Fruit fly (Drosophila melanogaster) whole organism, embryonic: ENCODE results near the gene Trm7-34.
A peak's percentile ranks its signal among the peaks of the same experiment; 100 is the strongest.

Source experiments
- Aef1 ChIP-seq: fragments of 200-800 bp; sonication (Bioruptor generic); IDR thresholded peaks from 3 replicates; pipeline ENCODE4 v1.3.6; 2022; ENCODE audit warnings: missing biosample characterization, missing genetic modification characterization
- BtbVII ChIP-seq: fragments of 200-800 bp; sonication (Bioruptor generic); optimal IDR thresholded peaks from 3 replicates; lab custom pipeline; 2017; ENCODE audit warnings: missing biosample characterization, mild to moderate bottlenecking, missing genetic modification characterization
- CG10431 ChIP-seq: fragments of 200-800 bp; sonication (Bioruptor generic); optimal IDR thresholded peaks from 3 replicates; lab custom pipeline; 2018; ENCODE audit warnings: missing biosample characterization, mild to moderate bottlenecking, missing genetic modification characterization
- CG11695 ChIP-seq: fragments of 200-800 bp; sonication (Bioruptor generic); IDR thresholded peaks from 3 replicates; pipeline ENCODE4 v1.3.6; 2022; ENCODE audit warnings: missing biosample characterization, missing genetic modification characterization
- CG12744 ChIP-seq: fragments of 200-800 bp; sonication (Bioruptor generic); optimal IDR thresholded peaks from 2 replicates; lab custom pipeline; 2016; ENCODE audit warnings: missing biosample characterization, missing genetic modification characterization
- CG13894 ChIP-seq: fragments of 200-800 bp; sonication (Bioruptor generic); optimal IDR thresholded peaks from 3 replicates; lab custom pipeline; 2018; ENCODE audit warnings: missing biosample characterization, mild to moderate bottlenecking, missing genetic modification characterization, moderate library complexity
- CG15696 ChIP-seq: fragments of 200-800 bp; sonication (Bioruptor generic); optimal IDR thresholded peaks from 2 replicates; lab custom pipeline; 2019; ENCODE audit warnings: missing biosample characterization, mild to moderate bottlenecking, missing genetic modification characterization, moderate library complexity
- CG1792 ChIP-seq: fragments of 200-800 bp; sonication (Bioruptor generic); optimal IDR thresholded peaks from 2 replicates; lab custom pipeline; 2016; ENCODE audit warnings: missing biosample characterization, missing genetic modification characterization
- CG18262 ChIP-seq: fragments of 200-800 bp; optimal IDR thresholded peaks from 3 replicates; lab custom pipeline; 2019; ENCODE audit warnings: missing biosample characterization, mild to moderate bottlenecking, missing genetic modification characterization, moderate library complexity
- CG18764 ChIP-seq: fragments of 200-800 bp; sonication (Bioruptor generic); optimal IDR thresholded peaks from 3 replicates; lab custom pipeline; 2016; ENCODE audit warnings: missing biosample characterization, missing genetic modification characterization
- CG32772 ChIP-seq: fragments of 200-800 bp; sonication (Bioruptor generic); IDR thresholded peaks from 2 replicates; pipeline ENCODE4 v1.3.6; 2022; ENCODE audit warnings: missing biosample characterization, missing genetic modification characterization
- CG34224 ChIP-seq: fragments of 200-800 bp; sonication (Bioruptor generic); IDR thresholded peaks from 3 replicates; pipeline ENCODE4 v1.3.6; 2022; ENCODE audit warnings: missing biosample characterization, missing genetic modification characterization; ENCODE audit not compliant: partially characterized antibody
- CG3726 ChIP-seq: fragments of 200-800 bp; sonication (Bioruptor generic); IDR thresholded peaks from 3 replicates; pipeline ENCODE4, ENCODE4 v1.3.6; 2022; ENCODE audit warnings: missing biosample characterization, missing genetic modification characterization
- CG6175 ChIP-seq: fragments of 200-800 bp; sonication (Bioruptor generic); IDR thresholded peaks from 3 replicates; pipeline ENCODE4 v1.3.6; 2022; ENCODE audit warnings: missing biosample characterization, missing genetic modification characterization
- CG7372 ChIP-seq: fragments of 200-800 bp; sonication (Bioruptor generic); IDR thresholded peaks from 2 replicates; pipeline ENCODE4 v1.3.6; 2022; ENCODE audit warnings: missing biosample characterization, missing genetic modification characterization
- CG7786 ChIP-seq: fragments of 200-800 bp; sonication (Bioruptor generic); optimal IDR thresholded peaks from 2 replicates; lab custom pipeline; 2016; ENCODE audit warnings: missing biosample characterization, missing genetic modification characterization
- CG8924 ChIP-seq: fragments of 200-800 bp; optimal IDR thresholded peaks from 3 replicates; lab custom pipeline; 2019; ENCODE audit warnings: missing biosample characterization, mild to moderate bottlenecking, missing genetic modification characterization, moderate library complexity
- CG8944 ChIP-seq: fragments of 200-800 bp; sonication (Bioruptor generic); optimal IDR thresholded peaks from 3 replicates; lab custom pipeline; 2016; ENCODE audit warnings: missing biosample characterization, missing genetic modification characterization
- CG9876 ChIP-seq: fragments of 200-800 bp; sonication (Bioruptor generic); optimal IDR thresholded peaks from 2 replicates; lab custom pipeline; 2016; ENCODE audit warnings: missing biosample characterization, missing genetic modification characterization
- D ChIP-seq, 2 experiments: fragments of 200-800 bp in 1 of 2; fragments of >200 bp in 1 of 2; sonication (Bioruptor generic) in 1 of 2; optimal IDR thresholded peaks; 2 replicates in 1 of 2; 3 replicates in 1 of 2; lab custom pipeline; 2017; ENCODE audit warnings: mild to moderate bottlenecking in 1 of 2, missing biosample characterization in 1 of 2, missing genetic modification characterization in 1 of 2, missing genetic modification reagents in 1 of 2
- Dfd ChIP-seq, 2 experiments: fragments of >200 bp; optimal IDR thresholded peaks; 2 replicates each; lab custom pipeline; 2017; ENCODE audit warnings: missing biosample characterization in 2 of 2, missing genetic modification characterization in 2 of 2
- Drgx ChIP-seq: fragments of 200-800 bp; sonication (Bioruptor generic); IDR thresholded peaks from 2 replicates; pipeline ENCODE4 v1.3.6; 2022; ENCODE audit warnings: missing biosample characterization, missing genetic modification characterization
- Ets65A ChIP-seq: fragments of 200-800 bp; sonication (Bioruptor generic); peaks from one replicate; lab custom pipeline; 2016; ENCODE audit warnings: missing biosample characterization, missing genetic modification characterization
- Fer1 ChIP-seq: fragments of 200-800 bp; sonication (Bioruptor generic); optimal IDR thresholded peaks from 2 replicates; lab custom pipeline; 2017; ENCODE audit warnings: missing biosample characterization, mild to moderate bottlenecking, missing genetic modification characterization
- Jarid2 ChIP-seq: fragments of 200-800 bp; sonication (Bioruptor generic); optimal IDR thresholded peaks from 3 replicates; lab custom pipeline; 2017; ENCODE audit warnings: mild to moderate bottlenecking, missing biosample characterization, missing genetic modification reagents, missing genetic modification characterization
- Med ChIP-seq: fragments of 200-800 bp; sonication (Bioruptor generic); peaks from one replicate; lab custom pipeline; 2016; ENCODE audit warnings: missing biosample characterization, missing genetic modification characterization, mild to moderate bottlenecking, inconsistent platforms, moderate library complexity
- Optix ChIP-seq: fragments of 200-800 bp; sonication (Bioruptor generic); IDR thresholded peaks from 3 replicates; pipeline ENCODE4 v1.3.6; 2022; ENCODE audit warnings: missing biosample characterization, missing genetic modification characterization
- Pdp1 ChIP-seq, 2 experiments: fragments of 200-800 bp; sonication (Bioruptor generic); optimal IDR thresholded peaks; 3 replicates each; lab custom pipeline; 2016; ENCODE audit warnings: missing biosample characterization in 2 of 2, missing genetic modification characterization in 2 of 2, mild to moderate bottlenecking in 1 of 2, moderate library complexity in 1 of 2
- Ptx1 ChIP-seq: fragments of 200-800 bp; sonication (Bioruptor generic); IDR thresholded peaks from 2 replicates; pipeline ENCODE4 v1.3.6; 2022; ENCODE audit warnings: missing biosample characterization, missing genetic modification characterization
- Ravus ChIP-seq: fragments of 200-800 bp; sonication (Bioruptor generic); IDR thresholded peaks from 2 replicates; pipeline ENCODE4 v1.3.6; 2022; ENCODE audit warnings: missing biosample characterization, missing genetic modification characterization
- Ssrp ChIP-seq: fragments of 200-800 bp; sonication (Bioruptor generic); optimal IDR thresholded peaks from 2 replicates; lab custom pipeline; 2018; ENCODE audit warnings: missing biosample characterization, mild to moderate bottlenecking, missing genetic modification characterization, moderate library complexity
- ci ChIP-seq: fragments of 200-800 bp; sonication (Bioruptor generic); IDR thresholded peaks from 3 replicates; pipeline ENCODE4 v1.3.6; 2022; ENCODE audit warnings: missing biosample characterization, missing genetic modification characterization
- corto ChIP-seq: fragments of 200-800 bp; sonication (Bioruptor generic); optimal IDR thresholded peaks from 2 replicates; lab custom pipeline; 2016; ENCODE audit warnings: missing biosample characterization, mild to moderate bottlenecking, missing genetic modification characterization, moderate library complexity
- crp ChIP-seq, 2 experiments: fragments of 200-800 bp; sonication (Bioruptor generic); optimal IDR thresholded peaks; 2 replicates in 1 of 2; 3 replicates in 1 of 2; lab custom pipeline; 2017; ENCODE audit warnings: missing biosample characterization in 2 of 2, missing genetic modification characterization in 2 of 2, mild to moderate bottlenecking in 1 of 2, moderate library complexity in 1 of 2
- da ChIP-seq: fragments of 200-800 bp; sonication (Bioruptor generic); optimal IDR thresholded peaks from 2 replicates; lab custom pipeline; 2016; ENCODE audit warnings: missing biosample characterization, missing genetic modification characterization
- dan ChIP-seq: fragments of 200-800 bp; sonication (Bioruptor generic); IDR thresholded peaks from 2 replicates; pipeline ENCODE4 v1.3.6; 2022; ENCODE audit warnings: missing biosample characterization, missing genetic modification characterization
- disco-r ChIP-seq: fragments of 200-800 bp; sonication (Bioruptor generic); optimal IDR thresholded peaks from 2 replicates; lab custom pipeline; 2016; ENCODE audit warnings: missing biosample characterization, missing genetic modification characterization
- dysf ChIP-seq: fragments of 200-800 bp; sonication (Bioruptor generic); IDR thresholded peaks from 3 replicates; pipeline ENCODE4 v1.3.6; 2022; ENCODE audit warnings: missing biosample characterization, missing genetic modification characterization
- ewg ChIP-seq: fragments of 200-800 bp; sonication (Bioruptor generic); optimal IDR thresholded peaks from 3 replicates; lab custom pipeline; 2017; ENCODE audit warnings: mild to moderate bottlenecking, missing biosample characterization, missing genetic modification reagents, missing genetic modification characterization
- gce ChIP-seq: fragments of 200-800 bp; sonication (Bioruptor generic); IDR thresholded peaks from 3 replicates; pipeline ENCODE4 v1.3.6; 2022; ENCODE audit warnings: missing biosample characterization, missing genetic modification characterization
- lmd ChIP-seq: fragments of 200-800 bp; sonication (Bioruptor generic); IDR thresholded peaks from 2 replicates; pipeline ENCODE4 v1.3.6; 2022; ENCODE audit warnings: missing biosample characterization, missing genetic modification characterization
- lov ChIP-seq, 2 experiments: fragments of 200-800 bp in 1 of 2; fragments of >200 bp in 1 of 2; sonication (Bioruptor generic) in 1 of 2; IDR thresholded peaks in 1 of 2; optimal IDR thresholded peaks in 1 of 2; 2 replicates in 1 of 2; 3 replicates in 1 of 2; pipeline versions ENCODE4 v1.3.6 to Lab custom; 2017 to 2022; ENCODE audit warnings: missing biosample characterization in 1 of 2, missing genetic modification characterization in 1 of 2
- oc ChIP-seq: fragments of 200-800 bp; sonication (Bioruptor generic); optimal IDR thresholded peaks from 2 replicates; lab custom pipeline; 2018; ENCODE audit warnings: missing biosample characterization, mild to moderate bottlenecking, missing genetic modification characterization, moderate library complexity
- pum ChIP-seq: fragments of 200-800 bp; sonication (Bioruptor generic); optimal IDR thresholded peaks from 2 replicates; lab custom pipeline; 2016; ENCODE audit warnings: missing biosample characterization, missing genetic modification characterization
- ranshi ChIP-seq: fragments of 200-800 bp; sonication (Bioruptor generic); IDR thresholded peaks from 2 replicates; pipeline ENCODE4 v1.3.6; 2022; ENCODE audit warnings: missing biosample characterization, missing genetic modification characterization
- sens ChIP-seq: fragments of 200-800 bp; sonication (Bioruptor generic); peaks from one replicate; lab custom pipeline; 2016; ENCODE audit warnings: missing biosample characterization, missing genetic modification characterization
- slou ChIP-seq: fragments of 200-800 bp; sonication (Bioruptor generic); optimal IDR thresholded peaks from 3 replicates; lab custom pipeline; 2016; ENCODE audit warnings: missing biosample characterization, missing genetic modification characterization
- ssp ChIP-seq: fragments of 200-800 bp; sonication (Bioruptor generic); IDR thresholded peaks from 2 replicates; pipeline ENCODE4 v1.3.6; 2022; ENCODE audit warnings: missing biosample characterization, missing genetic modification characterization
- unpg ChIP-seq: fragments of 200-800 bp; sonication (Bioruptor generic); optimal IDR thresholded peaks from 3 replicates; lab custom pipeline; 2018; ENCODE audit warnings: missing biosample characterization, mild to moderate bottlenecking, missing genetic modification characterization, moderate library complexity
- usp ChIP-seq: fragments of >200 bp; optimal IDR thresholded peaks from 2 replicates; lab custom pipeline; 2017; ENCODE audit warnings: missing biosample characterization, missing genetic modification characterization
- vnd ChIP-seq: fragments of 200-800 bp; sonication (Bioruptor generic); IDR thresholded peaks from 3 replicates; pipeline ENCODE4 v1.3.6; 2022; ENCODE audit warnings: missing biosample characterization, missing genetic modification characterization; ENCODE audit not compliant: partially characterized antibody

Gene Trm7-34

DNA sequence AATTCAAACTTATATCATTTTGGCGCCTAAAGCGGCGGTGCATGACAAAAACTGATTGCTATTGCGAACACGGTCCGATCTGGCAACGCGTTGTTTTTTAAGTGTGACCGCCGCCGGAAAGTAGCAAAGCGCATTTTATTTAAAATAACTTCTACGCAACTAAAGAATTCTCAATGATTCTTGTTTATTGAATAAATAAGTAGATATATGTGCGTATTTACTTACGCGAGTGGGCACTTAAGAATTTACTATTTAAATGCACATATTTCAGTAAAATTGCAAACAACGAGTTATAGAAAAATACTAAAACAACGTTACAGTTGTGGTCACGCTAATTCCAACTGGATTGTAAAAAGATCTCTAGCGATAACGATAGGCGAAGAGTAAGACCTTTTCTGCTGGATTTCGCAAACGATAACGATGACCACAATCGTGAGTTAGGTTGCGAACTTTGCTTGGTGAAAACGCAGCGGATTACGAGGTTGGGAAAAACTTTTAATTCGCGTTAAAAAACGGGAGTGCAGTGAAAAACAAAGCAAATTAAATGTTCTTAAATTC lies 22.3 kb upstream of the Trm7-34 start (continued):
- TF ChIP-seq lov (optimal IDR thresholded peaks at IDR 0.05; lab: Kevin White, UChicago) (no peak), lov (GFP tag; IDR thresholded peaks at IDR 0.05; lab: Robert Waterston, UW) (no peak), ranshi (GFP tag; lab: Robert Waterston, UW) (no peak), da (GFP tag; lab: Kevin White, UChicago) (no peak), dysf (GFP tag; lab: Robert Waterston, UW) (no peak), Drgx (no peak), ewg (GFP tag; lab: Kevin White, UChicago) (no peak), corto (no peak), CG18764 (GFP tag; lab: Kevin White, UChicago) (no peak), CG15696 (tag; lab: Kevin White, UChicago) (no peak), CG9876 (no peak), ssp (GFP tag; lab: Robert Waterston, UW) (no peak), CG34224 (GFP tag; lab: Robert Waterston, UW) (peak; percentile 67), D (optimal IDR thresholded peaks at IDR 0.05; lab: Kevin White, UChicago) (no peak), D (GFP tag; optimal IDR thresholded peaks at IDR 0.05; lab: Kevin White, UChicago) (no peak), usp (GFP tag; lab: Kevin White, UChicago) (no peak), Ssrp (tag; lab: Kevin White, UChicago) (no peak), Jarid2 (GFP tag; lab: Kevin White, UChicago) (peak; percentile 67), CG18262 (tag; lab: Kevin White, UChicago) (no peak), CG13894 (tag; lab: Kevin White, UChicago) (no peak), BtbVII (GFP tag; lab: Kevin White, UChicago) (no peak), Ptx1 (GFP tag; lab: Robert Waterston, UW) (no peak), pum (GFP tag; lab: Kevin White, UChicago) (no peak), dan (GFP tag; lab: Robert Waterston, UW) (no peak), vnd (GFP tag; lab: Robert Waterston, UW) (no peak), disco-r (GFP tag; lab: Kevin White, UChicago) (no peak)

DNA sequence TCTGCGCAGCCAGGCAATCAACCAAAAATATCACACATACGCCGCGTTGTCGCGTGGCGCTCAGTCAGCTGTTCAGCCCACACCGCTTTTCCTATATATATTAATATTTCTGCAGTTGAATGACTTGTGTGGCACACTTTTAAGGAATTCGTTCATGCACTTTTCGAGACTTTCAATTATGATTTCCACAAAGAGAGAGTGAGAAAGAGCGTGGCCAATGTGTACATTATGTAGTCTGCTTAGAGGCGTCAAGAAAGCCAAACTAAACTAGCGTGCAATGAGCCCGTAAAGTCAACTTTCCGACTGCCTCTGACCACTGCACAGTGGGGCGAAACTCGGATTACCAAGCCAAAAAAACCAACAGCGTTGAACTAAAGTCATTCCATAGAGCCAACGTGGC lies 20.4 kb upstream of the Trm7-34 start:
- TF ChIP-seq Fer1 (GFP tag; lab: Kevin White, UChicago) (no peak), gce (GFP tag; lab: Robert Waterston, UW) (no peak), CG1792 (GFP tag; lab: Kevin White, UChicago) (no peak), CG11695 (GFP tag; lab: Robert Waterston, UW) (no peak), Ravus (GFP tag; lab: Robert Waterston, UW) (no peak), CG7372 (GFP tag; lab: Robert Waterston, UW) (peak; percentile 75), slou (no peak), CG10431 (GFP tag; lab: Kevin White, UChicago) (peak; percentile 99), sens (GFP tag; lab: Kevin White, UChicago) (peak; percentile 47), oc (no peak), ci (GFP tag; lab: Robert Waterston, UW) (0 out of 3 replicates have a peak, but pooled peaks have one; percentile 24), CG12744 (GFP tag; lab: Kevin White, UChicago) (no peak), Med (GFP tag; lab: Kevin White, UChicago) (peak; percentile 16), unpg (no peak), CG8944 (GFP tag; lab: Kevin White, UChicago) (no peak), Pdp1 (GFP tag; optimal IDR thresholded peaks at IDR 0.05; lab: Kevin White, UChicago) (no peak), Ets65A (GFP tag; lab: Kevin White, UChicago) (peak; percentile 3), Optix (GFP tag; lab: Robert Waterston, UW) (no peak), CG7786 (no peak), CG8924 (tag; lab: Kevin White, UChicago) (no peak), lmd (no peak), crp (GFP tag; optimal IDR thresholded peaks at IDR 0.05; lab: Kevin White, UChicago) (peak in 1 of 2 experiments; percentile 5), CG3726 (GFP tag; lab: Robert Waterston, UW) (no peak), Aef1 (no peak), CG32772 (GFP tag; lab: Robert Waterston, UW) (no peak), Dfd (GFP tag; optimal IDR thresholded peaks at IDR 0.05; lab: Kevin White, UChicago) (no peak), CG6175 (0 out of 3 replicates have a peak, but pooled peaks have one; percentile 7)
